Fruit fly (Drosophila melanogaster) whole organism, embryonic: ENCODE measurements around the gene CG32809.

Experiments used
- CG43689 ChIP-seq: fragments of 200-800 bp; sonication (Bioruptor generic); IDR thresholded peaks from 2 replicates; pipeline ENCODE4 v1.3.6; 2022; ENCODE audit warnings: missing biosample characterization, missing genetic modification characterization
- H2.0 ChIP-seq: fragments of 200-800 bp; sonication (Bioruptor generic); IDR thresholded peaks from 2 replicates; pipeline ENCODE4 v1.3.6; 2022; ENCODE audit warnings: missing biosample characterization, missing genetic modification characterization
- dmrt99B ChIP-seq: fragments of 200-800 bp; sonication (Bioruptor generic); optimal IDR thresholded peaks from 2 replicates; lab custom pipeline; 2018; ENCODE audit warnings: missing biosample characterization, mild to moderate bottlenecking, missing genetic modification characterization, moderate library complexity

DNA sequence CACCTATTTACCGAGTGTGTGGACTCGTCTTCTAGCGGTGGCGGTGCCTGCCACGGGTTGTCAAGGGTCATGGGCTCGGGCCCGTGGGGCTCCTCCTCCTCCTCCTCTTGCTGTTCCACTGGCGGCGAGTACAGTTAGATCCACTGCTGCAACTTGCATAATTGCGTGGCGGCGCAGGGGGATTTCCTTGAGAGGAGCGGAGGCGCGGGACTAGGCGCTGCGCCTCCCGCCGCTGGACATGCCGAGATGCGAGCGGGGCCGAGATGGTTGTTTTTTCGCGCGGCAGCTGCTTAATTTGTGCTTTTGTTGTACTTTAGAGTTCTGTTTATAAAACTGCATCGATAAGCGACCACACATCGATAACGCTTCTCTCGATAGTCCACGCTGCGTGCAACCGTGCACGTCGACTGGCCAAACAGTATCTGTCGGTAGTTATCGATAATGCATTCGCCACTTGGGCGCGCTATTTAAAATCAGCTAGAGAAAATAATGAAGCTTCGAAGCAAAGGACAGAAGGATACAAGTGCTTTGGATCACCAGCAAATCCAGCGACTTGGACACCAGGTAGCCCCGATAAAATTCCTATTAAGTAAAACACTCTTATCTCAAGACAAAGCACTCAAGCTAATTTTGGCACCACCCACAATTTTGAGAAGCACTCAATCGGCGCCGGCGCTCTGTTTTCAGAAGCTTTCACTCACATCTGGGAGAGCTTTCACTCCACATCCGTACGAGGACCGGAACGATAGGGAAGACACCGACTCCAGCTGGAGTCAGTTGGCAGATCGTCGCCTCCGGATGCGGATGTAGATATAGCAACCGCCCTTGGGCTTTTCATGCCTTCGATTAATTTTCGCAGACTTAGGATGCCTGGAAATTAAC lies 3.2 kb upstream of the CG32809 start, which contains the start of gene a6:
- no peak for TF ChIP-seq CG43689 (GFP tag; lab: Robert Waterston, UW)
- TF ChIP-seq dmrt99B (tag; lab: Kevin White, UChicago): no peak
- no peak for TF ChIP-seq H2.0
